Worm (Caenorhabditis elegans) whole organism, L1 larva: Measurements from ENCODE around the gene unc-86.

Experiments used
- C34B4.2 ChIP-seq: sonication (generic microtip); optimal IDR thresholded peaks from 2 replicates; lab custom pipeline; 2017; ENCODE audit warnings: mild to moderate bottlenecking, missing genetic modification characterization, missing compliant biosample characterization
- F16B12.6 ChIP-seq: fragments of 150-350 bp; optimal IDR thresholded peaks from 2 replicates; lab custom pipeline; 2014; ENCODE audit warnings: missing biosample characterization, missing genetic modification characterization
- aha-1 ChIP-seq: fragments of 150-350 bp; optimal IDR thresholded peaks from 2 replicates; lab custom pipeline; 2014; ENCODE audit warnings: missing biosample characterization, missing genetic modification characterization
- alr-1 ChIP-seq: fragments of 200-800 bp; sonication (Bioruptor generic); optimal IDR thresholded peaks from 2 replicates; lab custom pipeline; 2018; ENCODE audit warnings: borderline replicate concordance, mild to moderate bottlenecking, missing genetic modification characterization, missing compliant biosample characterization
- ama-1 ChIP-seq: fragments of 150-350 bp; optimal IDR thresholded peaks from 2 replicates; lab custom pipeline; 2014
- blmp-1 ChIP-seq: fragments of 150-350 bp; optimal IDR thresholded peaks from 2 replicates; lab custom pipeline; 2014; ENCODE audit warnings: missing biosample characterization, missing genetic modification characterization
- ceh-90 ChIP-seq: sonication (generic microtip); optimal IDR thresholded peaks from 2 replicates; lab custom pipeline; 2016; ENCODE audit warnings: missing genetic modification characterization, missing compliant biosample characterization
- dpl-1 ChIP-seq, 3 experiments: fragments of 150-350 bp in 2 of 3; sonication (generic microtip) in 1 of 3; optimal IDR thresholded peaks; 2 replicates each; lab custom pipeline; 2014 to 2017; ENCODE audit warnings: missing biosample characterization in 3 of 3, missing genetic modification characterization in 3 of 3, missing genetic modification reagents in 3 of 3
- dsc-1 ChIP-seq: sonication (generic microtip); optimal IDR thresholded peaks from 2 replicates; lab custom pipeline; 2016; ENCODE audit warnings: mild to moderate bottlenecking, missing genetic modification characterization, missing compliant biosample characterization
- efl-1 ChIP-seq, 4 experiments: fragments of 150-350 bp; optimal IDR thresholded peaks in 3 of 4; peaks in 1 of 4; 1 replicate in 1 of 4; 2 replicates in 3 of 4; lab custom pipeline; 2014; ENCODE audit warnings: missing biosample characterization in 2 of 4, missing genetic modification characterization in 2 of 4, missing genetic modification reagents in 2 of 4
- elt-2 ChIP-seq: sonication (generic microtip); optimal IDR thresholded peaks from 2 replicates; lab custom pipeline; 2016; ENCODE audit warnings: missing genetic modification characterization, mild to moderate bottlenecking, inconsistent platforms, missing compliant biosample characterization, missing genetic modification reagents
- ets-5 ChIP-seq: fragments of 200-800 bp; sonication (Bioruptor generic); IDR thresholded peaks from 2 replicates; pipeline ENCODE4 v1.3.6; 2022; ENCODE audit warnings: missing genetic modification characterization, missing compliant biosample characterization
- fkh-4 ChIP-seq: sonication (generic microtip); optimal IDR thresholded peaks from 2 replicates; lab custom pipeline; 2016; ENCODE audit warnings: missing compliant biosample characterization, missing genetic modification characterization, borderline replicate concordance
- fkh-8 ChIP-seq: sonication (generic microtip); optimal IDR thresholded peaks from 2 replicates; lab custom pipeline; 2016; ENCODE audit warnings: mild to moderate bottlenecking, missing genetic modification characterization, missing compliant biosample characterization
- fos-1 ChIP-seq: fragments of 150-350 bp; optimal IDR thresholded peaks from 2 replicates; lab custom pipeline; 2014; ENCODE audit warnings: missing biosample characterization, missing genetic modification characterization
- irx-1 ChIP-seq: sonication (generic microtip); optimal IDR thresholded peaks from 2 replicates; lab custom pipeline; 2016; ENCODE audit warnings: missing genetic modification characterization, missing compliant biosample characterization
- isw-1 ChIP-seq: fragments of 200-800 bp; sonication (Bioruptor generic); IDR thresholded peaks from 2 replicates; pipeline ENCODE4 v1.3.6; 2022; ENCODE audit warnings: missing genetic modification characterization, missing compliant biosample characterization
- lin-14 ChIP-seq: fragments of 200-800 bp; sonication (Bioruptor generic); optimal IDR thresholded peaks from 2 replicates; lab custom pipeline; 2018; ENCODE audit warnings: mild to moderate bottlenecking, missing genetic modification characterization, moderate library complexity, missing compliant biosample characterization
- lin-15B ChIP-seq: fragments of 150-350 bp; sonication (generic microtip); optimal IDR thresholded peaks from 3 replicates; lab custom pipeline; 2014; ENCODE audit warnings: missing biosample characterization, missing genetic modification characterization
- lin-39 ChIP-seq: fragments of 150-350 bp; optimal IDR thresholded peaks from 2 replicates; lab custom pipeline; 2014; ENCODE audit warnings: missing biosample characterization, missing genetic modification reagents, missing genetic modification characterization
- lsy-2 ChIP-seq, 2 experiments: fragments of 150-350 bp; optimal IDR thresholded peaks; 2 replicates each; lab custom pipeline; 2014; ENCODE audit warnings: missing biosample characterization in 2 of 2, missing genetic modification characterization in 2 of 2
- mab-9 ChIP-seq: fragments of 200-800 bp; sonication (Bioruptor generic); IDR thresholded peaks from 2 replicates; pipeline ENCODE4 v1.3.6; 2022; ENCODE audit warnings: missing genetic modification reagents, missing genetic modification characterization, missing compliant biosample characterization
- mdl-1 ChIP-seq, 2 experiments: fragments of 150-350 bp; optimal IDR thresholded peaks; 2 replicates each; lab custom pipeline; 2014 to 2017; ENCODE audit warnings: missing biosample characterization in 2 of 2, missing genetic modification characterization in 2 of 2, inconsistent platforms in 1 of 2
- nhr-11 ChIP-seq: fragments of 150-350 bp; optimal IDR thresholded peaks from 2 replicates; lab custom pipeline; 2014; ENCODE audit warnings: missing biosample characterization, missing genetic modification characterization
- nhr-20 ChIP-seq: sonication (generic microtip); optimal IDR thresholded peaks from 2 replicates; lab custom pipeline; 2016; ENCODE audit warnings: mild to moderate bottlenecking, missing genetic modification characterization, missing compliant biosample characterization
- nhr-28 ChIP-seq: fragments of 150-350 bp; optimal IDR thresholded peaks from 2 replicates; lab custom pipeline; 2014; ENCODE audit warnings: missing biosample characterization, missing genetic modification characterization
- nhr-47 ChIP-seq: sonication (generic microtip); optimal IDR thresholded peaks from 2 replicates; lab custom pipeline; 2016; ENCODE audit warnings: mild to moderate bottlenecking, missing genetic modification characterization, moderate library complexity, missing compliant biosample characterization
- nhr-77 ChIP-seq: fragments of 150-350 bp; optimal IDR thresholded peaks from 2 replicates; lab custom pipeline; 2014; ENCODE audit warnings: missing biosample characterization, missing genetic modification characterization
- nhr-85 ChIP-seq: sonication (generic microtip); peaks from one replicate; lab custom pipeline; 2016; ENCODE audit warnings: missing genetic modification characterization, inconsistent platforms, missing compliant biosample characterization
- nhr-90 ChIP-seq: sonication (generic microtip); optimal IDR thresholded peaks from 2 replicates; lab custom pipeline; 2016; ENCODE audit warnings: mild to moderate bottlenecking, missing genetic modification characterization, missing compliant biosample characterization; ENCODE audit not compliant: poor library complexity
- pax-3 ChIP-seq: fragments of 200-800 bp; sonication (Bioruptor generic); optimal IDR thresholded peaks from 2 replicates; lab custom pipeline; 2018; ENCODE audit warnings: mild to moderate bottlenecking, missing genetic modification characterization, moderate library complexity, missing compliant biosample characterization
- pqm-1 ChIP-seq: sonication (generic microtip); optimal IDR thresholded peaks from 3 replicates; lab custom pipeline; 2017; ENCODE audit warnings: missing biosample characterization, missing genetic modification characterization
- skn-1 ChIP-seq: fragments of 150-350 bp; optimal IDR thresholded peaks from 2 replicates; lab custom pipeline; 2014; ENCODE audit warnings: missing biosample characterization, missing genetic modification characterization
- snpc-4 ChIP-seq: fragments of 150-350 bp; optimal IDR thresholded peaks from 2 replicates; lab custom pipeline; 2014; ENCODE audit warnings: missing biosample characterization, missing genetic modification characterization
- snu-23 ChIP-seq: sonication (generic microtip); optimal IDR thresholded peaks from 2 replicates; lab custom pipeline; 2016; ENCODE audit warnings: missing genetic modification characterization, missing compliant biosample characterization
- sox-4 ChIP-seq: sonication (generic microtip); optimal IDR thresholded peaks from 2 replicates; lab custom pipeline; 2016; ENCODE audit warnings: missing genetic modification characterization, missing compliant biosample characterization
- swsn-7 ChIP-seq: sonication (generic microtip); optimal IDR thresholded peaks from 2 replicates; lab custom pipeline; 2016; ENCODE audit warnings: missing genetic modification characterization, missing compliant biosample characterization
- unc-30 ChIP-seq: sonication (generic microtip); optimal IDR thresholded peaks from 2 replicates; lab custom pipeline; 2017; ENCODE audit warnings: missing biosample characterization, missing genetic modification characterization
- unc-62 ChIP-seq: fragments of 150-350 bp; optimal IDR thresholded peaks from 2 replicates; lab custom pipeline; 2014; ENCODE audit warnings: missing biosample characterization, missing genetic modification reagents, missing genetic modification characterization
- unc-86 ChIP-seq: sonication (generic microtip); optimal IDR thresholded peaks from 2 replicates; lab custom pipeline; 2016; ENCODE audit warnings: missing genetic modification characterization, missing compliant biosample characterization
- ztf-4 ChIP-seq: fragments of 150-350 bp; optimal IDR thresholded peaks from 2 replicates; lab custom pipeline; 2014; ENCODE audit warnings: missing biosample characterization, missing genetic modification characterization

Gene unc-86

ce11 chrIII:8240247-8240646, 24.1 kb upstream of the unc-86 start:
- TF ChIP-seq nhr-20 (tag; lab: Kevin White, UChicago) = peak; percentile 12
- no peak for TF ChIP-seq isw-1 (GFP tag; lab: Robert Waterston, UW)
- TF ChIP-seq, all 84 proteins: peak for 1

ce11 chrIII:8239325-8239724, 23.2 kb upstream of the unc-86 start, which contains the start of gene tsp-1:
Gene tsp-1, minus strand, starts transcription at chrIII:8239423.
- TF ChIP-seq efl-1 (optimal IDR thresholded peaks at IDR 0.05; lab: Kevin White, UChicago) (no peak), efl-1 (GFP tag; optimal IDR thresholded peaks at IDR 0.05 in 1 of 2; lab: Kevin White, UChicago) (peak in 1 of 2 experiments; percentile 69), lin-14 (GFP tag; lab: Kevin White, UChicago) (no peak)
- TF ChIP-seq, all 84 proteins: peak for 1

- TF ChIP-seq elt-2 (tag; lab: Kevin White, UChicago) (peak; percentile 47), dpl-1 (GFP tag; optimal IDR thresholded peaks at IDR 0.05; lab: Kevin White, UChicago) (no peak)
These were observed 21.7 kb upstream of the unc-86 start, which contains the start of gene tsp-2 for ce11 chrIII:8237827-8238226. Gene tsp-2, minus strand, starts transcription at chrIII:8237935.

ce11 chrIII:8235880-8236279, 19.7 kb upstream of the unc-86 start, which contains the start of gene C02F5.5:
Gene C02F5.5, plus strand, starts transcription at chrIII:8236180.
- TF ChIP-seq nhr-20 (tag; lab: Kevin White, UChicago) = no peak
- TF ChIP-seq F16B12.6 = no peak
- TF ChIP-seq ceh-90 (tag; lab: Kevin White, UChicago) = no peak
- no peak for TF ChIP-seq mdl-1 (tag; optimal IDR thresholded peaks at IDR 0.05; lab: Kevin White, UChicago)
- TF ChIP-seq blmp-1 = no peak
- TF ChIP-seq snu-23 (GFP tag; lab: Kevin White, UChicago) = no peak
- no peak for TF ChIP-seq unc-62 (GFP tag; lab: Kevin White, UChicago)
- TF ChIP-seq lin-15B = no peak
- TF ChIP-seq C34B4.2 = no peak
- TF ChIP-seq nhr-90 (tag; lab: Kevin White, UChicago) = no peak
- no peak for TF ChIP-seq skn-1 (tag; lab: Kevin White, UChicago)
- TF ChIP-seq nhr-47 (tag; lab: Kevin White, UChicago) = no peak
- no peak for TF ChIP-seq pqm-1
- no peak for TF ChIP-seq fos-1
- no peak for TF ChIP-seq nhr-11
- no peak for TF ChIP-seq alr-1 (tag; lab: Kevin White, UChicago)
- TF ChIP-seq fkh-4 = no peak
- TF ChIP-seq aha-1 (tag; lab: Kevin White, UChicago) = no peak
- TF ChIP-seq, all 84 proteins: peak for 0

- TF ChIP-seq ets-5 (GFP tag; lab: Robert Waterston, UW) = no peak
- TF ChIP-seq nhr-85 = peak; percentile 48
- peak; percentile 95 for TF ChIP-seq blmp-1
- TF ChIP-seq, all 84 proteins: peak for 2
These were observed 19.2 kb upstream of the unc-86 start, which contains the start of gene C02F5.14 for ce11 chrIII:8235358-8235757. Gene C02F5.14, minus strand, starts transcription at chrIII:8235514.

ce11 chrIII:8232634-8233033, 16.5 kb upstream of the unc-86 start, which contains the start of gene henn-1:
Gene henn-1, plus strand, starts transcription at chrIII:8232651.
- peak in 1 of 2 experiments; percentile 15 for TF ChIP-seq lsy-2 (tag; optimal IDR thresholded peaks at IDR 0.05; lab: Kevin White, UChicago)
- peak; percentile 4 for TF ChIP-seq nhr-47 (tag; lab: Kevin White, UChicago)
- TF ChIP-seq nhr-85 = no peak
- peak; percentile 22 for TF ChIP-seq ama-1
- TF ChIP-seq lin-15B = no peak
- peak; percentile 3 for TF ChIP-seq irx-1 (tag; lab: Kevin White, UChicago)
- no peak for TF ChIP-seq efl-1 (optimal IDR thresholded peaks at IDR 0.05; lab: Kevin White, UChicago)
- peak in 1 of 2 experiments; percentile 90 for TF ChIP-seq efl-1 (GFP tag; optimal IDR thresholded peaks at IDR 0.05 in 1 of 2; lab: Kevin White, UChicago)

ce11 chrIII:8229480-8229879, 13.3 kb upstream of the unc-86 start:
- TF ChIP-seq nhr-77 (tag; lab: Kevin White, UChicago) (no peak), unc-30 (tag; lab: Kevin White, UChicago) (no peak), dsc-1 (tag; lab: Kevin White, UChicago) (peak; percentile 92), nhr-28 (no peak), nhr-47 (tag; lab: Kevin White, UChicago) (peak; percentile 70), fkh-8 (tag; lab: Kevin White, UChicago) (peak; percentile 71), unc-86 (tag; lab: Kevin White, UChicago) (peak; percentile 91), pax-3 (tag; lab: Kevin White, UChicago) (peak; percentile 23), lin-39 (tag; lab: Kevin White, UChicago) (no peak), swsn-7 (tag; lab: Kevin White, UChicago) (peak; percentile 43), snpc-4 (tag; lab: Kevin White, UChicago) (no peak), ztf-4 (tag; lab: Kevin White, UChicago) (peak; percentile 45), nhr-11 (peak; percentile 45), isw-1 (GFP tag; lab: Robert Waterston, UW) (no peak), C34B4.2 (no peak), mab-9 (GFP tag; lab: Robert Waterston, UW) (no peak), sox-4 (tag; lab: Kevin White, UChicago) (peak; percentile 1)
